Fruit fly (Drosophila melanogaster) whole organism, embryonic: Measurements from ENCODE around the gene Nrx-IV.
A peak's percentile ranks its signal among the peaks of the same experiment; 100 is the strongest.

Experiments
- Awh ChIP-seq: fragments of 200-800 bp; sonication (Bioruptor generic); IDR thresholded peaks from 2 replicates; pipeline ENCODE4, ENCODE4 v1.3.6; 2022; ENCODE audit warnings: missing biosample characterization, missing genetic modification characterization
- Bdp1 ChIP-seq: fragments of 200-800 bp; sonication (Bioruptor generic); optimal IDR thresholded peaks from 3 replicates; lab custom pipeline; 2016; ENCODE audit warnings: missing biosample characterization, missing genetic modification characterization
- C15 ChIP-seq: fragments of 200-800 bp; sonication (Bioruptor generic); IDR thresholded peaks from 3 replicates; pipeline ENCODE4 v1.3.6; 2022; ENCODE audit warnings: missing biosample characterization, missing genetic modification characterization
- CG10565 ChIP-seq: fragments of 200-800 bp; sonication (Bioruptor generic); optimal IDR thresholded peaks from 3 replicates; lab custom pipeline; 2016; ENCODE audit warnings: missing biosample characterization, mild to moderate bottlenecking, missing genetic modification characterization
- CG10979 ChIP-seq: fragments of 200-800 bp; sonication (Bioruptor generic); optimal IDR thresholded peaks from 2 replicates; lab custom pipeline; 2018; ENCODE audit warnings: missing biosample characterization, mild to moderate bottlenecking, missing genetic modification characterization, moderate library complexity
- CG11504 ChIP-seq: fragments of 200-800 bp; sonication (Bioruptor generic); optimal IDR thresholded peaks from 3 replicates; lab custom pipeline; 2019; ENCODE audit warnings: missing biosample characterization, mild to moderate bottlenecking, missing genetic modification characterization, moderate library complexity
- CG17361 ChIP-seq: fragments of 200-800 bp; sonication (Bioruptor generic); IDR thresholded peaks from 3 replicates; pipeline ENCODE4 v1.3.6; 2022; ENCODE audit warnings: missing biosample characterization, missing genetic modification characterization
- CG18011 ChIP-seq: fragments of 200-800 bp; sonication (Bioruptor generic); optimal IDR thresholded peaks from 2 replicates; lab custom pipeline; 2017; ENCODE audit warnings: missing biosample characterization, missing genetic modification characterization, mild to moderate bottlenecking, moderate library complexity, missing genotype
- CG2678 ChIP-seq: fragments of 200-800 bp; sonication (Bioruptor generic); optimal IDR thresholded peaks from 3 replicates; lab custom pipeline; 2019; ENCODE audit warnings: missing biosample characterization, mild to moderate bottlenecking, missing genetic modification characterization, moderate library complexity
- CG2875 ChIP-seq: fragments of 200-800 bp; sonication (Bioruptor generic); optimal IDR thresholded peaks from 2 replicates; lab custom pipeline; 2017; ENCODE audit warnings: missing biosample characterization, mild to moderate bottlenecking, missing genetic modification characterization, missing genetic modification reagents
- CG30403 ChIP-seq: fragments of 200-800 bp; sonication (Bioruptor generic); optimal IDR thresholded peaks from 3 replicates; lab custom pipeline; 2016; ENCODE audit warnings: missing biosample characterization, missing genetic modification characterization
- CG30431 ChIP-seq: fragments of 200-800 bp; sonication (Bioruptor generic); optimal IDR thresholded peaks from 2 replicates; lab custom pipeline; 2017; ENCODE audit warnings: missing biosample characterization, missing genetic modification characterization
- CG31441 ChIP-seq: fragments of 200-800 bp; sonication (Bioruptor generic); IDR thresholded peaks from 2 replicates; pipeline ENCODE4 v1.3.6; 2022; ENCODE audit warnings: missing biosample characterization, missing genetic modification characterization
- CG3163 ChIP-seq: fragments of 200-800 bp; sonication (Bioruptor generic); optimal IDR thresholded peaks from 3 replicates; lab custom pipeline; 2016; ENCODE audit warnings: missing biosample characterization, missing genetic modification characterization
- CG32772 ChIP-seq: fragments of 200-800 bp; sonication (Bioruptor generic); IDR thresholded peaks from 2 replicates; pipeline ENCODE4 v1.3.6; 2022; ENCODE audit warnings: missing biosample characterization, missing genetic modification characterization
- CG33557 ChIP-seq: fragments of 200-800 bp; sonication (Bioruptor generic); optimal IDR thresholded peaks from 2 replicates; lab custom pipeline; 2019; ENCODE audit warnings: missing biosample characterization, mild to moderate bottlenecking, missing genetic modification characterization, moderate library complexity
- CG3407 ChIP-seq: fragments of 200-800 bp; sonication (Bioruptor generic); optimal IDR thresholded peaks from 2 replicates; lab custom pipeline; 2018; ENCODE audit warnings: missing biosample characterization, mild to moderate bottlenecking, missing genetic modification characterization
- CG3726 ChIP-seq: fragments of 200-800 bp; sonication (Bioruptor generic); IDR thresholded peaks from 3 replicates; pipeline ENCODE4, ENCODE4 v1.3.6; 2022; ENCODE audit warnings: missing biosample characterization, missing genetic modification characterization
- CG3838 ChIP-seq: fragments of 200-800 bp; sonication (Bioruptor generic); optimal IDR thresholded peaks from 3 replicates; lab custom pipeline; 2016; ENCODE audit warnings: missing biosample characterization, missing genetic modification characterization
- CG4617 ChIP-seq: fragments of 200-800 bp; sonication (Bioruptor generic); optimal IDR thresholded peaks from 3 replicates; lab custom pipeline; 2016; ENCODE audit warnings: missing biosample characterization, missing genetic modification characterization, borderline replicate concordance
- CG6765 ChIP-seq: fragments of 200-800 bp; sonication (Bioruptor generic); optimal IDR thresholded peaks from 3 replicates; lab custom pipeline; 2017; ENCODE audit warnings: missing biosample characterization, mild to moderate bottlenecking, missing genetic modification characterization
- CG8478 ChIP-seq: fragments of >200 bp; optimal IDR thresholded peaks from 2 replicates; lab custom pipeline; 2018
- CG8944 ChIP-seq: fragments of 200-800 bp; sonication (Bioruptor generic); optimal IDR thresholded peaks from 3 replicates; lab custom pipeline; 2016; ENCODE audit warnings: missing biosample characterization, missing genetic modification characterization
- D ChIP-seq, 2 experiments: fragments of 200-800 bp in 1 of 2; fragments of >200 bp in 1 of 2; sonication (Bioruptor generic) in 1 of 2; optimal IDR thresholded peaks; 2 replicates in 1 of 2; 3 replicates in 1 of 2; lab custom pipeline; 2017; ENCODE audit warnings: mild to moderate bottlenecking in 1 of 2, missing biosample characterization in 1 of 2, missing genetic modification characterization in 1 of 2, missing genetic modification reagents in 1 of 2
- Deaf1 ChIP-seq: fragments of 200-800 bp; optimal IDR thresholded peaks from 3 replicates; lab custom pipeline; 2019; ENCODE audit warnings: missing biosample characterization, mild to moderate bottlenecking, missing genetic modification characterization, moderate library complexity
- Doc2 ChIP-seq: fragments of 200-800 bp; sonication (Bioruptor generic); IDR thresholded peaks from 2 replicates; pipeline ENCODE4 v1.3.6; 2022; ENCODE audit warnings: missing biosample characterization, missing genetic modification characterization
- Dp ChIP-seq: fragments of 200-800 bp; sonication (Bioruptor generic); optimal IDR thresholded peaks from 2 replicates; lab custom pipeline; 2018; ENCODE audit warnings: missing biosample characterization, mild to moderate bottlenecking, missing genetic modification characterization, moderate library complexity
- E2f2 ChIP-seq: fragments of 200-800 bp; sonication (Bioruptor generic); IDR thresholded peaks from 2 replicates; pipeline ENCODE4 v1.3.6; 2022; ENCODE audit warnings: missing biosample characterization, missing genetic modification characterization
- HLHmδ ChIP-seq: fragments of 200-800 bp; sonication (Bioruptor generic); optimal IDR thresholded peaks from 2 replicates; lab custom pipeline; 2018; ENCODE audit warnings: missing biosample characterization, mild to moderate bottlenecking, missing genetic modification characterization, moderate library complexity
- Lim3 ChIP-seq: fragments of 200-800 bp; sonication (Bioruptor generic); IDR thresholded peaks from 2 replicates; pipeline ENCODE4 v1.3.6; 2022; ENCODE audit warnings: missing biosample characterization, missing genetic modification characterization
- MBD-R2 ChIP-seq: fragments of 200-800 bp; sonication (Bioruptor generic); IDR thresholded peaks from 2 replicates; pipeline ENCODE4 v1.3.6; 2022; ENCODE audit warnings: missing biosample characterization, missing genetic modification characterization
- Max ChIP-seq: fragments of 200-800 bp; sonication (Bioruptor generic); optimal IDR thresholded peaks from 2 replicates; lab custom pipeline; 2016; ENCODE audit warnings: missing biosample characterization, mild to moderate bottlenecking, missing genetic modification characterization
- Meics ChIP-seq: fragments of 200-800 bp; sonication (Bioruptor generic); optimal IDR thresholded peaks from 2 replicates; lab custom pipeline; 2017; ENCODE audit warnings: missing biosample characterization, mild to moderate bottlenecking, missing genetic modification characterization
- Rx ChIP-seq: fragments of 200-800 bp; sonication (Bioruptor generic); IDR thresholded peaks from 2 replicates; pipeline ENCODE4 v1.3.6; 2022; ENCODE audit warnings: missing biosample characterization, missing genetic modification characterization
- ash1 ChIP-seq: fragments of 200-800 bp; sonication (Bioruptor generic); optimal IDR thresholded peaks from 2 replicates; lab custom pipeline; 2018; ENCODE audit warnings: missing biosample characterization, mild to moderate bottlenecking, missing genetic modification characterization
- cg ChIP-seq: fragments of 200-800 bp; sonication (Bioruptor generic); optimal IDR thresholded peaks from 3 replicates; lab custom pipeline; 2019; ENCODE audit warnings: missing biosample characterization, mild to moderate bottlenecking, missing genetic modification characterization, moderate library complexity
- dan ChIP-seq: fragments of 200-800 bp; sonication (Bioruptor generic); IDR thresholded peaks from 2 replicates; pipeline ENCODE4 v1.3.6; 2022; ENCODE audit warnings: missing biosample characterization, missing genetic modification characterization
- jigr1 ChIP-seq: fragments of 200-800 bp; sonication (Bioruptor generic); IDR thresholded peaks from 3 replicates; pipeline ENCODE4 v1.3.6; 2022; ENCODE audit warnings: missing biosample characterization, missing genetic modification characterization
- lab ChIP-seq: fragments of 200-800 bp; sonication (Bioruptor generic); optimal IDR thresholded peaks from 3 replicates; lab custom pipeline; 2017; ENCODE audit warnings: missing biosample characterization, missing genetic modification characterization, mild to moderate bottlenecking, moderate library complexity, missing genetic modification reagents
- lov ChIP-seq, 2 experiments: fragments of 200-800 bp in 1 of 2; fragments of >200 bp in 1 of 2; sonication (Bioruptor generic) in 1 of 2; IDR thresholded peaks in 1 of 2; optimal IDR thresholded peaks in 1 of 2; 2 replicates in 1 of 2; 3 replicates in 1 of 2; pipeline versions ENCODE4 v1.3.6 to Lab custom; 2017 to 2022; ENCODE audit warnings: missing biosample characterization in 1 of 2, missing genetic modification characterization in 1 of 2
- onecut ChIP-seq: fragments of 200-800 bp; sonication (Bioruptor generic); IDR thresholded peaks from 2 replicates; pipeline ENCODE4 v1.3.6; 2022; ENCODE audit warnings: missing biosample characterization, missing genetic modification characterization
- pb ChIP-seq: fragments of 200-800 bp; sonication (Bioruptor generic); optimal IDR thresholded peaks from 3 replicates; lab custom pipeline; 2016; ENCODE audit warnings: missing biosample characterization, missing genetic modification characterization
- pfk ChIP-seq: fragments of 200-800 bp; sonication (Bioruptor generic); optimal IDR thresholded peaks from 2 replicates; lab custom pipeline; 2018; ENCODE audit warnings: missing biosample characterization, mild to moderate bottlenecking, missing genetic modification characterization, moderate library complexity
- pum ChIP-seq: fragments of 200-800 bp; sonication (Bioruptor generic); optimal IDR thresholded peaks from 2 replicates; lab custom pipeline; 2016; ENCODE audit warnings: missing biosample characterization, missing genetic modification characterization
- sens ChIP-seq: fragments of 200-800 bp; sonication (Bioruptor generic); peaks from one replicate; lab custom pipeline; 2016; ENCODE audit warnings: missing biosample characterization, missing genetic modification characterization
- ssp ChIP-seq: fragments of 200-800 bp; sonication (Bioruptor generic); IDR thresholded peaks from 2 replicates; pipeline ENCODE4 v1.3.6; 2022; ENCODE audit warnings: missing biosample characterization, missing genetic modification characterization
- tio ChIP-seq: fragments of 200-800 bp; sonication (Bioruptor generic); optimal IDR thresholded peaks from 2 replicates; lab custom pipeline; 2017; ENCODE audit warnings: missing biosample characterization, missing genetic modification characterization, inconsistent platforms
- tx ChIP-seq: fragments of 200-800 bp; sonication (Bioruptor generic); optimal IDR thresholded peaks from 2 replicates; lab custom pipeline; 2016; ENCODE audit warnings: missing biosample characterization, missing genetic modification characterization
- vnd ChIP-seq: fragments of 200-800 bp; sonication (Bioruptor generic); IDR thresholded peaks from 3 replicates; pipeline ENCODE4 v1.3.6; 2022; ENCODE audit warnings: missing biosample characterization, missing genetic modification characterization; ENCODE audit not compliant: partially characterized antibody
- wdn ChIP-seq: fragments of 200-800 bp; sonication (Bioruptor generic); IDR thresholded peaks from 2 replicates; pipeline ENCODE4 v1.3.6; 2022; ENCODE audit warnings: missing biosample characterization, missing genetic modification characterization
- wek ChIP-seq: fragments of 200-800 bp; sonication (Bioruptor generic); optimal IDR thresholded peaks from 3 replicates; lab custom pipeline; 2018; ENCODE audit warnings: missing biosample characterization, mild to moderate bottlenecking, missing genetic modification characterization, moderate library complexity

Nrx-IV gene

DNA sequence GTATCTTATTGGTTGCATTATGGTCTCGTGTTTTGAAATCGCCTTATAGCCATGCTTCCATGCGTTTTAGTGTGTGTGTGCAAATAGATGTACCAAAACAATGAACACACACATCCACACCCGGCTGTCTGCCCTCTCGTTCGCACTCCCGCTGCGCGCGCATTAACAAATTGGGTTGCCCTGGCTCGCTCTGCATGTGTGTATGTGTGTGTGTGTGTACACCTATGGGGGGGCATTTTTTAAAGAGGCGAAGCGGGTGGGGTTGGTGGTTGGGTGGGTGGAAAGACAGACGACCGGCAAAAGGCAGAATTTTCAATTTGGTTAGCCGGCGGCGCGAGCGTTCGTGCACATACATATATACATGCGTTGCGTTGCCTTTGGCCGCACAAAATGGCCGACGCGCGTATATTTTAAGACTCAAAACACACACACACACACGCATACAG is 22.2 kb upstream of the Nrx-IV start (continued):
- TF ChIP-seq CG31441 (GFP tag; lab: Robert Waterston, UW), result no peak
- TF ChIP-seq Rx, result no peak
- TF ChIP-seq Bdp1, result no peak
- TF ChIP-seq Meics (GFP tag; lab: Kevin White, UChicago), result no peak
- peak; percentile 17 for TF ChIP-seq CG10979 (tag; lab: Kevin White, UChicago)
- no peak for TF ChIP-seq jigr1 (GFP tag; lab: Robert Waterston, UW)
- TF ChIP-seq onecut (GFP tag; lab: Robert Waterston, UW), result peak; percentile 33; the same call in 1 of the 2 replicates
- TF ChIP-seq CG33557 (GFP tag; lab: Kevin White, UChicago), result peak; percentile 36
- no peak for TF ChIP-seq wdn (GFP tag; lab: Robert Waterston, UW)
- peak; percentile 100 for TF ChIP-seq cg (GFP tag; lab: Kevin White, UChicago)
- no peak for TF ChIP-seq CG18011 (GFP tag; lab: Kevin White, UChicago)
- TF ChIP-seq ssp, result no peak
- peak; percentile 60 for TF ChIP-seq wek (GFP tag; lab: Kevin White, UChicago)
- TF ChIP-seq CG8944 (GFP tag; lab: Kevin White, UChicago), result no peak
- TF ChIP-seq CG10565 (GFP tag; lab: Kevin White, UChicago), result no peak
- TF ChIP-seq CG11504 (tag; lab: Kevin White, UChicago), result peak; percentile 16
- no peak for TF ChIP-seq CG3407
- no peak for TF ChIP-seq pfk
- TF ChIP-seq pb (GFP tag; lab: Kevin White, UChicago), result no peak
- no peak for TF ChIP-seq CG6765 (GFP tag; lab: Kevin White, UChicago)
- TF ChIP-seq CG30403, result no peak
- 0 out of 2 replicates have a peak, but pooled peaks have one; percentile 10 for TF ChIP-seq CG32772 (GFP tag; lab: Robert Waterston, UW)
- peak; percentile 47 for TF ChIP-seq ash1 (GFP tag; lab: Kevin White, UChicago)
- TF ChIP-seq sens (GFP tag; lab: Kevin White, UChicago), result peak; percentile 60
- TF ChIP-seq Max (GFP tag; lab: Kevin White, UChicago), result no peak
- no peak for TF ChIP-seq CG3726 (GFP tag; lab: Robert Waterston, UW)
- TF ChIP-seq CG3163, result no peak
- no peak for TF ChIP-seq HLHmδ
- peak; percentile 19 for TF ChIP-seq Dp (GFP tag; lab: Kevin White, UChicago)
- no peak for TF ChIP-seq C15 (GFP tag; lab: Robert Waterston, UW)
- no peak for TF ChIP-seq tx
- no peak for TF ChIP-seq tio (GFP tag; lab: Kevin White, UChicago)
- TF ChIP-seq Lim3 (GFP tag; lab: Robert Waterston, UW), result no peak
- TF ChIP-seq D (optimal IDR thresholded peaks at IDR 0.05; lab: Kevin White, UChicago), result peak; percentile 52
- TF ChIP-seq D (GFP tag; optimal IDR thresholded peaks at IDR 0.05; lab: Kevin White, UChicago), result peak; percentile 59
- TF ChIP-seq CG2678, result no peak
- no peak for TF ChIP-seq CG2875 (GFP tag; lab: Kevin White, UChicago)
- TF ChIP-seq MBD-R2, result peak; percentile 70
- no peak for TF ChIP-seq lab (GFP tag; lab: Kevin White, UChicago)
- TF ChIP-seq CG4617 (GFP tag; lab: Kevin White, UChicago), result no peak
- TF ChIP-seq CG8478 (lab: Kevin White, UChicago), result peak; percentile 91
- no peak for TF ChIP-seq lov (optimal IDR thresholded peaks at IDR 0.05; lab: Kevin White, UChicago)
- TF ChIP-seq lov (GFP tag; IDR thresholded peaks at IDR 0.05; lab: Robert Waterston, UW), result peak; percentile 77; the same call in 1 of the 3 replicates
- no peak for TF ChIP-seq CG17361 (GFP tag; lab: Robert Waterston, UW)
- no peak for TF ChIP-seq dan (GFP tag; lab: Robert Waterston, UW)
- TF ChIP-seq Awh (GFP tag; lab: Robert Waterston, UW), result 0 out of 2 replicates have a peak, but pooled peaks have one; percentile 8
- TF ChIP-seq pum (GFP tag; lab: Kevin White, UChicago), result no peak
- peak; percentile 70 for TF ChIP-seq Deaf1 (tag; lab: Kevin White, UChicago)
- TF ChIP-seq CG30431, result no peak
- TF ChIP-seq CG3838 (GFP tag; lab: Kevin White, UChicago), result no peak
- TF ChIP-seq vnd, result no peak
- no peak for TF ChIP-seq Doc2
- TF ChIP-seq E2f2 (GFP tag; lab: Robert Waterston, UW), result peak; percentile 16
